Worm (Caenorhabditis elegans) whole organism, L4 larva: ENCODE measurements around the gene C47D12.4.
A peak's percentile ranks its signal among the peaks of the same experiment; 100 is the strongest.

Experiments used
- D1046.2 ChIP-seq: fragments of 200-800 bp; sonication (Bioruptor generic); IDR thresholded peaks from 2 replicates; pipeline ENCODE4 v1.3.6; 2022; ENCODE audit warnings: missing genetic modification characterization, missing compliant biosample characterization
- F49E8.2 ChIP-seq: sonication (generic microtip); optimal IDR thresholded peaks from 2 replicates; lab custom pipeline; 2016; ENCODE audit warnings: missing compliant biosample characterization, mild to moderate bottlenecking, missing genetic modification characterization, borderline replicate concordance
- T20F7.1 ChIP-seq: fragments of 200-800 bp; sonication (Bioruptor generic); optimal IDR thresholded peaks from 2 replicates; lab custom pipeline; 2018; ENCODE audit warnings: mild to moderate bottlenecking, missing genetic modification characterization, missing compliant biosample characterization
- T26A8.4 ChIP-seq: fragments of 200-800 bp; sonication (Bioruptor generic); IDR thresholded peaks from 2 replicates; pipeline ENCODE4 v1.3.6; 2022; ENCODE audit warnings: missing genetic modification characterization, missing compliant biosample characterization
- Y105C5A.15 ChIP-seq: fragments of 200-800 bp; sonication (Bioruptor generic); IDR thresholded peaks from 2 replicates; pipeline ENCODE4 v1.3.6; 2022; ENCODE audit warnings: missing genetic modification characterization, missing compliant biosample characterization
- Y48G9A.11 ChIP-seq: fragments of 200-800 bp; sonication (Bioruptor generic); IDR thresholded peaks from 2 replicates; pipeline ENCODE4 v1.3.6; 2022; ENCODE audit warnings: missing genetic modification reagents, missing genetic modification characterization, missing compliant biosample characterization
- Y5F2A.4 ChIP-seq: fragments of 200-800 bp; sonication (Bioruptor generic); optimal IDR thresholded peaks from 2 replicates; lab custom pipeline; 2018; ENCODE audit warnings: mild to moderate bottlenecking, missing genetic modification characterization, missing compliant biosample characterization
- ama-1 ChIP-seq: fragments of 150-350 bp; optimal IDR thresholded peaks from 2 replicates; lab custom pipeline; 2014; ENCODE audit warnings: inconsistent platforms, mixed read lengths
- attf-4 ChIP-seq: sonication (generic microtip); optimal IDR thresholded peaks from 3 replicates; lab custom pipeline; 2017; ENCODE audit warnings: missing biosample characterization, missing genetic modification characterization
- ceh-28 ChIP-seq: fragments of 150-350 bp; optimal IDR thresholded peaks from 2 replicates; lab custom pipeline; 2014; ENCODE audit warnings: missing biosample characterization, missing genetic modification reagents, missing genetic modification characterization
- ces-1 ChIP-seq: fragments of 150-350 bp; sonication (generic microtip); optimal IDR thresholded peaks from 4 replicates; lab custom pipeline; 2014; ENCODE audit warnings: missing biosample characterization, missing genetic modification reagents, missing genetic modification characterization
- ctbp-1 ChIP-seq: fragments of 200-800 bp; sonication (Bioruptor generic); IDR thresholded peaks from 2 replicates; pipeline ENCODE4 v1.3.6; 2022; ENCODE audit warnings: missing genetic modification reagents, missing genetic modification characterization, missing compliant biosample characterization
- daf-12 ChIP-seq: fragments of 150-350 bp; optimal IDR thresholded peaks from 2 replicates; lab custom pipeline; 2014; ENCODE audit warnings: missing biosample characterization, missing genetic modification reagents, missing genetic modification characterization
- dmd-8 ChIP-seq: fragments of 200-800 bp; sonication (Bioruptor generic); IDR thresholded peaks from 2 replicates; pipeline ENCODE4 v1.3.6; 2022; ENCODE audit warnings: missing genetic modification characterization, missing compliant biosample characterization
- dve-1 ChIP-seq: sonication (generic microtip); optimal IDR thresholded peaks from 2 replicates; lab custom pipeline; 2017; ENCODE audit warnings: antibody characterized with exemption, mild to moderate bottlenecking, missing genetic modification characterization, missing compliant biosample characterization; ENCODE audit not compliant: insufficient read depth
- egl-27 ChIP-seq: sonication (generic microtip); optimal IDR thresholded peaks from 3 replicates; lab custom pipeline; 2017; ENCODE audit warnings: missing biosample characterization, missing genetic modification reagents, missing genetic modification characterization
- egl-43 ChIP-seq: fragments of 200-800 bp; sonication (Bioruptor generic); IDR thresholded peaks from 2 replicates; pipeline ENCODE4 v1.3.6; 2022; ENCODE audit warnings: missing genetic modification reagents, missing genetic modification characterization, missing compliant biosample characterization
- fkh-10 ChIP-seq: fragments of 150-350 bp; optimal IDR thresholded peaks from 2 replicates; lab custom pipeline; 2014; ENCODE audit warnings: missing biosample characterization, missing genetic modification reagents, missing genetic modification characterization
- hif-1 ChIP-seq, 2 experiments: sonication (generic microtip); optimal IDR thresholded peaks; 2 replicates each; lab custom pipeline; 2016 to 2017; ENCODE audit warnings: missing compliant biosample characterization in 2 of 2, missing genetic modification characterization in 2 of 2, missing genetic modification reagents in 2 of 2, missing genotype in 2 of 2, mild to moderate bottlenecking in 1 of 2
- lin-13 ChIP-seq: fragments of 150-350 bp; optimal IDR thresholded peaks from 2 replicates; lab custom pipeline; 2014; ENCODE audit warnings: missing biosample characterization, missing genetic modification reagents, missing genetic modification characterization
- lin-38 ChIP-seq: fragments of 200-800 bp; sonication (Bioruptor generic); IDR thresholded peaks from 2 replicates; pipeline ENCODE4 v1.3.6; 2022; ENCODE audit warnings: missing genetic modification reagents, missing genetic modification characterization, missing compliant biosample characterization
- lsy-2 ChIP-seq, 2 experiments: fragments of 150-350 bp in 1 of 2; sonication (generic microtip) in 1 of 2; optimal IDR thresholded peaks; 2 replicates each; lab custom pipeline; 2014 to 2017; ENCODE audit warnings: missing biosample characterization in 2 of 2, missing genetic modification characterization in 2 of 2
- madf-5 ChIP-seq, 2 experiments: fragments of 200-800 bp; sonication (Bioruptor generic); IDR thresholded peaks; 2 replicates each; pipeline ENCODE4 v1.3.6; 2022; ENCODE audit warnings: missing compliant biosample characterization in 2 of 2, missing genetic modification characterization in 2 of 2
- mdl-1 ChIP-seq, 2 experiments: fragments of 150-350 bp in 1 of 2; sonication (generic microtip) in 1 of 2; optimal IDR thresholded peaks; 2 replicates each; lab custom pipeline; 2014 to 2017; ENCODE audit warnings: missing biosample characterization in 2 of 2, missing genetic modification characterization in 2 of 2
- mdt-29 ChIP-seq: fragments of 200-800 bp; sonication (Bioruptor generic); IDR thresholded peaks from 2 replicates; pipeline ENCODE4 v1.3.6; 2022; ENCODE audit warnings: missing genetic modification reagents, missing genetic modification characterization, missing compliant biosample characterization
- mes-2 ChIP-seq: sonication (generic microtip); optimal IDR thresholded peaks from 2 replicates; lab custom pipeline; 2016; ENCODE audit warnings: missing genotype, mild to moderate bottlenecking, missing genetic modification characterization, missing compliant biosample characterization; ENCODE audit not compliant: poor library complexity, severe bottlenecking
- nhr-102 ChIP-seq: sonication (generic microtip); optimal IDR thresholded peaks from 2 replicates; lab custom pipeline; 2016; ENCODE audit warnings: mild to moderate bottlenecking, missing genetic modification characterization, moderate library complexity, missing compliant biosample characterization
- nhr-237 ChIP-seq: sonication (generic microtip); optimal IDR thresholded peaks from 2 replicates; lab custom pipeline; 2017; ENCODE audit warnings: missing biosample characterization, missing genetic modification characterization
- nhr-28 ChIP-seq: fragments of 150-350 bp; optimal IDR thresholded peaks from 2 replicates; lab custom pipeline; 2014; ENCODE audit warnings: missing biosample characterization, missing genetic modification characterization
- nhr-6 ChIP-seq: fragments of 150-350 bp; optimal IDR thresholded peaks from 2 replicates; lab custom pipeline; 2014; ENCODE audit warnings: missing biosample characterization, missing genetic modification characterization
- pha-4 ChIP-seq, 2 experiments: fragments of 150-350 bp in 1 of 2; fragments of 200-800 bp in 1 of 2; sonication (Bioruptor generic) in 1 of 2; IDR thresholded peaks in 1 of 2; optimal IDR thresholded peaks in 1 of 2; 2 replicates each; pipeline versions ENCODE4 v1.3.6 to Lab custom; 2014 to 2022; ENCODE audit warnings: missing genetic modification characterization in 2 of 2, missing genetic modification reagents in 2 of 2, missing biosample characterization in 1 of 2, missing compliant biosample characterization in 1 of 2
- saeg-2 ChIP-seq: fragments of 200-800 bp; sonication (Bioruptor generic); IDR thresholded peaks from 2 replicates; pipeline ENCODE4 v1.3.6; 2022; ENCODE audit warnings: missing genetic modification reagents, missing genetic modification characterization, missing compliant biosample characterization
- set-16 ChIP-seq: fragments of 200-800 bp; sonication (Bioruptor generic); IDR thresholded peaks from 2 replicates; pipeline ENCODE4 v1.3.6; 2022; ENCODE audit warnings: missing genetic modification reagents, missing genetic modification characterization, missing compliant biosample characterization
- snpc-1.2 ChIP-seq: fragments of 200-800 bp; sonication (Bioruptor generic); IDR thresholded peaks from 2 replicates; pipeline ENCODE4 v1.3.6; 2022; ENCODE audit warnings: missing genetic modification reagents, missing genetic modification characterization, missing compliant biosample characterization
- snpc-4 ChIP-seq: fragments of 150-350 bp; optimal IDR thresholded peaks from 2 replicates; lab custom pipeline; 2014; ENCODE audit warnings: missing biosample characterization, missing genetic modification characterization
- spr-1 ChIP-seq: sonication (generic microtip); optimal IDR thresholded peaks from 2 replicates; lab custom pipeline; 2016; ENCODE audit warnings: mild to moderate bottlenecking, missing genetic modification characterization, missing compliant biosample characterization
- tra-1 ChIP-seq: fragments of 200-800 bp; sonication (Bioruptor generic); IDR thresholded peaks from 2 replicates; pipeline ENCODE4 v1.3.6; 2022; ENCODE audit warnings: missing genetic modification reagents, missing genetic modification characterization, missing compliant biosample characterization
- unc-130 ChIP-seq: sonication (generic microtip); optimal IDR thresholded peaks from 2 replicates; lab custom pipeline; 2016; ENCODE audit warnings: missing genetic modification reagents, missing genetic modification characterization, missing compliant biosample characterization
- unc-39 ChIP-seq: sonication (generic microtip); optimal IDR thresholded peaks from 2 replicates; lab custom pipeline; 2017; ENCODE audit warnings: missing biosample characterization, missing genetic modification characterization
- unc-62 ChIP-seq, 3 experiments: fragments of 150-350 bp in 1 of 3; sonication (generic microtip); optimal IDR thresholded peaks in 2 of 3; peaks in 1 of 3; 1 replicate in 1 of 3; 2 replicates in 2 of 3; lab custom pipeline; 2014 to 2017; ENCODE audit warnings: missing biosample characterization in 3 of 3, missing genetic modification characterization in 3 of 3, missing genetic modification reagents in 3 of 3, missing genotype in 1 of 3
- zag-1 ChIP-seq: fragments of 150-350 bp; optimal IDR thresholded peaks from 2 replicates; lab custom pipeline; 2014; ENCODE audit warnings: missing biosample characterization, missing genetic modification characterization
- zip-11 ChIP-seq: fragments of 200-800 bp; sonication (Bioruptor generic); IDR thresholded peaks from 2 replicates; pipeline ENCODE4 v1.3.6; 2022; ENCODE audit warnings: missing genetic modification characterization, missing compliant biosample characterization
- ztf-11 ChIP-seq: fragments of 150-350 bp; optimal IDR thresholded peaks from 2 replicates; lab custom pipeline; 2014; ENCODE audit warnings: missing biosample characterization, missing genetic modification characterization

The C47D12.4 gene

DNA sequence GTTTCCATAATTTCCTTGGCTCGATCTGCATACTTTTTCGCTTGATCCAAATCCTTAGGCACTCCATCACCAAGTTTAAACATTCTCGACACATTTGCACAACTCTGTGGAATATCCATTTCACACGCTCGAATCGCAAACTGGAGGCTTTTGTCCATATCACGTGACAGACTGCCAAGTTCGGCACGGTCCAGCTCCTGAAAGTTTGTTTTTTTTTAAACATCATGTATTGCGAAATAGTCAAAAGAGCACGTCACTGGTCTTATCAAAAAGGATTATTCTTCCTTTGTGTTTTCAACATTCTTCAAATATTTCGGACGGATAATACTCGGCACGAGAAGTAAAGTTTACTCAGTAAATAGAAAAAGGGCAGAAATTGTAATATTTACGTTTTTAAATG, 32.3 kb upstream of the C47D12.4 start (continued):
- TF ChIP-seq mdt-29 (GFP tag; lab: Robert Waterston, UW) (no peak), Y5F2A.4 (GFP tag; lab: Kevin White, UChicago) (no peak)

DNA sequence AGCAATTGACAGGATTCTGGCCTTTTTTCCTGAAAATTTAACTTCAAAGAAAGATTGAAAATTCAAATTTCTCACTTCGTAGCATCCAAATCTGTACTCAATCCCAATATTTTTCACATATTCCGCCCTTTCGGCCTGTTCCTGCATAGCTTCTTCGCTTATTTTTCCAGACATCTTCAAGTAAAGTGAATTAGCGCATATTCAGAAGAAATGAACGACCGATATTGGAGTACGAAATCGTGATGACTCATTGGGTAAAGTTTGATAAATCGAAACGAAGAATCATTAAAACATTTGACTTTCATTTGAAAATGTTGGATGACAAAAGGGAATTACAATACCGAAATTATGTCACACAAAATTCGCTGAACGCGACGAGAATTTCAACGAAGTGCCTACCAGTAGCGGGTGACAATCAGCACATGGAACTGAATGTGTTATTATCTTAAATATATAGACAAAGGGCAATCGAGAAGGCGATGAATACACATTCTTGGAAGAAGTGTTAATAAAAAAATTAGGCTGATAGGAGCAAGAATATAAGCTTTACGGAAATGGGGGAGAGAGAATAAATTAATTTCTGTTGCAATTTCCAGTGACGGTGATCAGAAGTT, 30.5 kb upstream of the C47D12.4 start, which contains the start of gene coa-7:
TSS of gene coa-7 (minus strand) at position 174 of the 614 bp plus-strand sequence.
- TF ChIP-seq unc-39 (tag; lab: Kevin White, UChicago), result no peak
- peak; percentile 22 for TF ChIP-seq F49E8.2 (tag; lab: Kevin White, UChicago)
- 0 out of 2 replicates have a peak, but pooled peaks have one; percentile 19 for TF ChIP-seq T26A8.4 (GFP tag; lab: Robert Waterston, UW)
- TF ChIP-seq Y48G9A.11 (GFP tag; lab: Robert Waterston, UW), result peak; percentile 6; the same call in 1 of the 2 replicates
- TF ChIP-seq pha-4 (GFP tag; IDR thresholded peaks at IDR 0.05; lab: Robert Waterston, UW), result peak; percentile 37; the same call in 1 of the 2 replicates
- no peak for TF ChIP-seq pha-4 (tag; optimal IDR thresholded peaks at IDR 0.05; lab: Kevin White, UChicago)
- TF ChIP-seq lin-38 (GFP tag; lab: Robert Waterston, UW), result peak; percentile 36; the same call in 1 of the 2 replicates
- TF ChIP-seq tra-1 (GFP tag; lab: Robert Waterston, UW), result no peak
- no peak for TF ChIP-seq egl-43 (GFP tag; lab: Robert Waterston, UW)
- peak in 1 of 2 experiments; percentile 72 for TF ChIP-seq unc-62 (GFP tag; optimal IDR thresholded peaks at IDR 0.05 in 1 of 2; lab: Kevin White, UChicago)
- TF ChIP-seq unc-62 (tag; optimal IDR thresholded peaks at IDR 0.05; lab: Kevin White, UChicago), result no peak
- peak; percentile 78 for TF ChIP-seq ama-1 (lab: Kevin White, UChicago)
- TF ChIP-seq ctbp-1 (GFP tag; lab: Robert Waterston, UW), result peak; percentile 64; the same call in 1 of the 2 replicates

DNA sequence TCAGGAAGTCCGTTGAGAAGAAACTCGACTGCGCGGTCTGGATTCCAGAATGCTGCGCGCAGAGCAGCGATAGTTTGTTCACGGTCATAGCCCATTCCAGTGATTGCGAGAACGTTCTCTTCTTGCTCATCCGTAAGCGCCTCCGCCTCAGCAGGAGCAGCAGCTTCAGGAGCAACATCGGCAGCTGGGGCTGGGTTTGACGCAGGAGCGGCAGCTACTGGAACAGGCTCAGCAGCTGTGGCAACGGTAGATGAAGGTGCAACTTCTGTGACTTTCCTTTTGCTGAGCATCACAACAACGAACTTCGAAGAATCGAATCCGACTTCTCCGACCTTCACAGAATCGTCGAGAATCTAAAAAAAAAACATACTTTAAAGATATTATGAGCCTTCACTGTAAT, 29.4 kb upstream of the C47D12.4 start:
- TF ChIP-seq fkh-10 (GFP tag; lab: Kevin White, UChicago) (no peak), set-16 (peak; percentile 87)

DNA sequence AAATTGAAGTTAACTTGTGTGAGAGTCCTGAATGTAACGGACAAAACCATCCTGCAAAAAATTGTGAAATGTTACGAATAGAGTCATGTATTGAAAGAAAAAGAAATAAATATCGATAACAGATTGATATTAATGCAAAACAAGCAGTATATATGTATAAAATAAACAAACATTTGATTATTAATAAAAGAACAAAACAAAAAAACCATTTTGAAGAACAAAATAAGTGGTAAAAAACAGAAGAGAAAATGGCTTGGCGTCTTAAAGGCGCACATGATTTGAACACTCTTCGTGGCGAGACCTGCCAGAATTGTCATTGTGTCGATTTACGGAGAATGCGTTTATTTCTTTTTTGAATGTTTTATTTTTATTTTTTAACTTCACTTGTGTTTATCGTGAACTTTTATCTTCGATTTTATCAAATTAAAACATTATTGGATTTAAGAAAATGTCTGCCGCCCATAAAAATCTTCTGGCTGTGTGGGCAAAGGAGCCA, 28.8 kb upstream of the C47D12.4 start, which contains the start of the genes rad-23 and rpn-12:
TSS of gene rad-23 (minus strand) at position 51 of the 496 bp plus-strand sequence.
TSS of gene rpn-12 (plus strand) at position 446 of the 496 bp plus-strand sequence.
- TF ChIP-seq attf-4 (tag; lab: Kevin White, UChicago) (no peak), egl-27 (tag; lab: Kevin White, UChicago) (no peak), Y5F2A.4 (GFP tag; lab: Kevin White, UChicago) (no peak), unc-130 (no peak), snpc-1.2 (GFP tag; lab: Robert Waterston, UW) (no peak), mes-2 (peak; percentile 74), T20F7.1 (GFP tag; lab: Kevin White, UChicago) (no peak), daf-12 (tag; lab: Kevin White, UChicago) (no peak), saeg-2 (no peak), madf-5 (GFP tag; IDR thresholded peaks at IDR 0.05; lab: Robert Waterston, UW) (no peak), snpc-4 (tag; lab: Kevin White, UChicago) (no peak), ceh-28 (no peak), nhr-28 (tag; lab: Kevin White, UChicago) (peak; percentile 34), ces-1 (GFP tag; lab: Kevin White, UChicago) (no peak), hif-1 (tag; optimal IDR thresholded peaks at IDR 0.05; lab: Kevin White, UChicago) (peak in 1 of 2 experiments; percentile 18), nhr-237 (tag; lab: Kevin White, UChicago) (no peak), T26A8.4 (GFP tag; lab: Robert Waterston, UW) (no peak), nhr-102 (no peak), tra-1 (GFP tag; lab: Robert Waterston, UW) (no peak), D1046.2 (GFP tag; lab: Robert Waterston, UW) (no peak), dmd-8 (GFP tag; lab: Robert Waterston, UW) (no peak), zip-11 (GFP tag; lab: Robert Waterston, UW) (no peak), lin-13 (peak; percentile 32), mdl-1 (tag; optimal IDR thresholded peaks at IDR 0.05; lab: Kevin White, UChicago) (peak in 1 of 2 experiments; percentile 27), nhr-6 (peak; percentile 24), spr-1 (tag; lab: Kevin White, UChicago) (no peak), ztf-11 (tag; lab: Kevin White, UChicago) (no peak), Y105C5A.15 (GFP tag; lab: Robert Waterston, UW) (no peak), lsy-2 (tag; optimal IDR thresholded peaks at IDR 0.05; lab: Kevin White, UChicago) (peak in 1 of 2 experiments; percentile 90), dve-1 (tag; lab: Kevin White, UChicago) (peak; percentile 44), zag-1 (tag; lab: Kevin White, UChicago) (no peak)
